Fruit fly (Drosophila melanogaster) whole organism: ENCODE data around the gene Cyp304a1.

Experiments used
- Dll ChIP-seq: fragments of >200 bp; optimal IDR thresholded peaks from 2 replicates; lab custom pipeline; 2017
- pan ChIP-seq: fragments of >200 bp; optimal IDR thresholded peaks from 2 replicates; lab custom pipeline; 2017
- psq ChIP-seq: fragments of >200 bp; optimal IDR thresholded peaks from 2 replicates; lab custom pipeline; 2017

dm6 chr3R:13014168-13014881 lies 50.7 kb downstream of the Cyp304a1 start:
- TF ChIP-seq pan (lab: Kevin White, UChicago): no peak
- TF ChIP-seq psq (lab: Kevin White, UChicago): no peak
- TF ChIP-seq Dll (lab: Kevin White, UChicago): no peak
